Fruit fly (Drosophila melanogaster) whole organism, prepupa: ENCODE results near the gene CG11726.

Experiments used
- CG9139 ChIP-seq: fragments of 200-800 bp; sonication (Bioruptor generic); optimal IDR thresholded peaks from 3 replicates; lab custom pipeline; 2017; ENCODE audit warnings: missing biosample characterization, mild to moderate bottlenecking, missing genetic modification characterization
- Eip78C ChIP-seq: fragments of 200-800 bp; sonication (Bioruptor generic); peaks from one replicate; lab custom pipeline; 2016; ENCODE audit warnings: missing biosample characterization, missing genetic modification characterization
- eg ChIP-seq: fragments of 200-800 bp; sonication (Bioruptor generic); IDR thresholded peaks from 3 replicates; pipeline ENCODE4 v1.3.6; 2022; ENCODE audit warnings: missing biosample characterization, missing genetic modification characterization
- esn ChIP-seq: fragments of 200-800 bp; sonication (Bioruptor generic); optimal IDR thresholded peaks from 2 replicates; lab custom pipeline; 2016; ENCODE audit warnings: missing biosample characterization, mild to moderate bottlenecking, missing genetic modification characterization, moderate library complexity
- svp ChIP-seq: fragments of 200-800 bp; sonication (Bioruptor generic); peaks from one replicate; lab custom pipeline; 2016; ENCODE audit warnings: missing biosample characterization, missing genetic modification characterization

DNA sequence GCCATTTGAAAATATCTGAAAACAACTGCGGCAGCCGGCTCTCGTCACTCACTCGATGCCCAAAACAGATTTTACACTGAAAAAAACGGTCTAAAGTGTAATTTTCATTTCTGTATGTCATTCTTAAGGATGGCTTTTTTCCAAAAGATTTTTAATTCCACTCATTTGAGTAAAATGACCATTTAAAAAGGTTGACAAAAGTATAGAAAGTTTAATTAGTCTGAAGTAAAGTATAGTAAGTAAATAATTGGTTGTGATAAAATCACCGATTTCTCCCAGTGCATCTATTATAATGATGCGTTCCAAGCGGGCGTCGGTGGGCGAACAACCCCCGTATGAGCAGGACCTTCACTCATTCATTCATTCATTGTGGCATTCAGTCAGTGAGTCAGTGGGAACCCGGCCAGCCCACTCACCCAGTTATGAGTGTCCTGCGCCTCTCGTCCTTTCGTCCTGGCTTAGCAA is 27.9 kb downstream of the CG11726 start:
- TF ChIP-seq esn, result peak; percentile 55
- TF ChIP-seq CG9139 (GFP tag; lab: Kevin White, UChicago), result no peak
- TF ChIP-seq eg (GFP tag; lab: Robert Waterston, UW), result no peak
- TF ChIP-seq svp (GFP tag; lab: Kevin White, UChicago), result peak; percentile 27
- peak; percentile 57 for TF ChIP-seq Eip78C (GFP tag; lab: Kevin White, UChicago)
